Fruit fly (Drosophila melanogaster) whole organism, pupa: ENCODE results near the gene hep.

Source experiments
- CG13204 ChIP-seq: fragments of 200-800 bp; sonication (Bioruptor generic); optimal IDR thresholded peaks from 2 replicates; lab custom pipeline; 2018; ENCODE audit warnings: missing biosample characterization, mild to moderate bottlenecking, missing genetic modification characterization, moderate library complexity
- CG14655 ChIP-seq: fragments of 200-800 bp; sonication (Bioruptor generic); optimal IDR thresholded peaks from 3 replicates; lab custom pipeline; 2017; ENCODE audit warnings: mild to moderate bottlenecking, missing biosample characterization, missing genetic modification reagents, missing genetic modification characterization
- CG17806 ChIP-seq: fragments of 200-800 bp; sonication (Bioruptor generic); optimal IDR thresholded peaks from 2 replicates; lab custom pipeline; 2018; ENCODE audit warnings: missing biosample characterization, mild to moderate bottlenecking, missing genetic modification characterization, moderate library complexity
- CG32121 ChIP-seq: fragments of 200-800 bp; sonication (Bioruptor generic); IDR thresholded peaks from 2 replicates; pipeline ENCODE4 v1.3.6; 2022; ENCODE audit warnings: missing biosample characterization, missing genetic modification characterization
- D1 ChIP-seq: fragments of 200-800 bp; sonication (Bioruptor generic); optimal IDR thresholded peaks from 2 replicates; lab custom pipeline; 2018; ENCODE audit warnings: missing biosample characterization, mild to moderate bottlenecking, missing genetic modification characterization, moderate library complexity
- Snoo ChIP-seq: fragments of 200-800 bp; sonication (Bioruptor generic); optimal IDR thresholded peaks from 3 replicates; lab custom pipeline; 2017; ENCODE audit warnings: missing biosample characterization, mild to moderate bottlenecking, missing genetic modification characterization, inconsistent platforms
- fd96Ca ChIP-seq: fragments of 200-800 bp; sonication (Bioruptor generic); IDR thresholded peaks from 3 replicates; pipeline ENCODE4 v1.3.6; 2022; ENCODE audit warnings: missing biosample characterization, missing genetic modification characterization

- no peak for TF ChIP-seq CG17806 (tag; lab: Kevin White, UChicago)
- no peak for TF ChIP-seq Snoo
- TF ChIP-seq CG14655 (GFP tag; lab: Kevin White, UChicago): no peak
- TF ChIP-seq CG32121: peak; percentile 11; the same call in 1 of the 2 replicates
- no peak for TF ChIP-seq CG13204
- TF ChIP-seq D1: no peak
- TF ChIP-seq fd96Ca (GFP tag; lab: Robert Waterston, UW): no peak
Observed at dm6 chrX:13109583-13110126, 19.4 kb upstream of the hep start.
